Worm (Caenorhabditis elegans) whole organism, midembryonic: Measurements from ENCODE around the gene C50D2.1.

ENCODE experiments used
- med-1 ChIP-seq: sonication (generic microtip); optimal IDR thresholded peaks from 2 replicates; lab custom pipeline; 2017; ENCODE audit warnings: missing genetic modification characterization, mild to moderate bottlenecking, missing compliant biosample characterization, antibody characterized with exemption, missing genetic modification reagents; ENCODE audit not compliant: insufficient read depth
- tab-1 ChIP-seq: fragments of 200-800 bp; sonication (Bioruptor generic); IDR thresholded peaks from 2 replicates; pipeline ENCODE4 v1.3.6; 2022; ENCODE audit warnings: missing genetic modification characterization, missing compliant biosample characterization
- ztf-23 ChIP-seq: fragments of 200-800 bp; sonication (Bioruptor generic); IDR thresholded peaks from 2 replicates; pipeline ENCODE4 v1.3.6; 2022; ENCODE audit warnings: missing genetic modification reagents, missing genetic modification characterization, missing compliant biosample characterization
- ztf-29 ChIP-seq: fragments of 200-800 bp; sonication (Bioruptor generic); IDR thresholded peaks from 2 replicates; pipeline ENCODE4 v1.3.6; 2022; ENCODE audit warnings: missing genetic modification reagents, missing genetic modification characterization, missing compliant biosample characterization

DNA sequence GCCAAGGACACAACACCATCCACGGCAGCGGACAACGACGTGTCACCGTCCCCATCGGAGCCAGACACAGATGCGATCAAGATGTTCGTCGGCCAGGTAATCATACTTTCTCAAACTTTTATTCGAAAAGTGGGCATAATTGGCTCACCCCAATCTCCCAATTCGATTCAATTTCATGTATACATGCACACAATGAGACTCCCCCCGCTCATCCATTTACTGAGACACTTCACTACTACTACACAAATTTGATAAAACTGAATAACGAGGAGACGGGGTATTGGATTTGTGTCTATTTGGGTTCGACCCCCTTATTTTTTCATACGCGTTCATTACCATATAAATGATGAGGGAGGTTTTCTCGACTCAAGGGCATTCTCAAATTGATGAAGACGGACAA, 51.9 kb downstream of the C50D2.1 start:
- TF ChIP-seq tab-1 (GFP tag; lab: Robert Waterston, UW): no peak
- TF ChIP-seq ztf-29 (GFP tag; lab: Robert Waterston, UW): no peak
- TF ChIP-seq ztf-23: no peak
- no peak for TF ChIP-seq med-1 (GFP tag; lab: Kevin White, UChicago)
